Worm (Caenorhabditis elegans): Measurements from ENCODE around the gene fbxa-107.
A peak's percentile ranks its signal among the peaks of the same experiment; 100 is the strongest.

Gene fbxa-107

ce11 chrV:18164758-18165157, 41.0 kb downstream of the fbxa-107 start, which contains the start of gene C14A6.5:
Gene C14A6.5, minus strand, starts transcription at chrV:18164858.
- no peak for TF ChIP-seq F44E2.7 (GFP tag; IDR thresholded peaks at IDR 0.05)

DNA sequence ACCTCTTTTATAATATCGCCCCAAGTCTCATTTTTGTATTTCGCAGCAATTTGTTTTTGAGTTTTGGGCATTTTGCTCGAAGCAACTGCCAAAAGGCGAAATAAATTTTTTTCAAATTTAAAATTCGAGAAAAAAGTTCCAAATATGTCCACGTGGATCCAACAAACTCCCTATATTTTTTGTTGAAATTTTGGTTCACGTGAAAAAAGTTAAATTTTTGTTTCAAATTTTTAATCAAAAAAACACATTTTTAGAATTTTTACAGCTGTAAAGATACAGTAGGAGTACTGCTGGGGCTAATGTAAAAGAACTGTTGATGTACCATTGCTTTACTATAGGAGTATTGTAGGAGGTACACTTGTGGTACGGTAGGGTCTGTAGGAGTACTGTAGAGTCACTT, 43.4 kb downstream of the fbxa-107 start, which contains the start of gene C14A6.6:
C14A6.6 (minus strand) TSS at position 101 of the 400 bp plus-strand sequence.
- TF ChIP-seq attf-4 (tag; optimal IDR thresholded peaks at IDR 0.05) (no peak), unc-62 (GFP tag; optimal IDR thresholded peaks at IDR 0.05 in 1 of 2) (peak in 1 of 2 experiments; percentile 89), unc-62 (tag; optimal IDR thresholded peaks at IDR 0.05) (no peak)

DNA sequence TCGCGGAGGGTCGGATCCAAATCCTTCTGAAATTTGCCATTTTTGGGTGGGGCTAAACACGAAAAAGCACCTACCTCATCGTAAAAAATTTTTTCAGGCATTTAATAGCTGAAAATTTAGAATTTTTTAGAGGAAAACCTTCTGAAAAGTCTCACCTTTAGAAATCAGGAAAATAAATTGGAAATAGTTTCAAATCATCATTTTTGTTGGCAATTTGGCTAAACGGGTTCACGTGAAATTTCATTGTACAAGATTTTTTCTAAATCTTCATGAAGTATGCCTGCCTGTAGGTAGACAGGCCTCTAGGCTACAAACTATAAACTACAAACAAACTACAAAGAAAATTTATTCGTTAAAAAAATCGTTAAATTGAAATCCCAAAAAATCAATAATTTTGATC, 44.5 kb downstream of the fbxa-107 start, which contains the start of gene C14A6.7:
C14A6.7 (minus strand) TSS at position 101 of the 400 bp plus-strand sequence.
- TF ChIP-seq daf-12 (tag; optimal IDR thresholded peaks at IDR 0.05) (no peak), lin-29 (GFP tag; IDR thresholded peaks at IDR 0.05) (no peak), nhr-76 (tag; optimal IDR thresholded peaks at IDR 0.05) (no peak), lin-15B (tag; optimal IDR thresholded peaks at IDR 0.05) (no peak), gei-8 (GFP tag; optimal IDR thresholded peaks at IDR 0.05) (no peak), nhr-42 (GFP tag; IDR thresholded peaks at IDR 0.05) (no peak), mes-2 (tag; optimal IDR thresholded peaks at IDR 0.05; ENCODE audit: poor library complexity, severe bottlenecking) (no peak), madf-9 (GFP tag; conservative IDR thresholded peaks at IDR 0.05) (no peak), hmg-1.1 (GFP tag; IDR thresholded peaks at IDR 0.05) (no peak), daf-19 (GFP tag; conservative IDR thresholded peaks at IDR 0.05) (no peak), sdz-12 (GFP tag; optimal IDR thresholded peaks at IDR 0.05) (no peak), zfp-2 (tag; optimal IDR thresholded peaks at IDR 0.05) (no peak), F37D6.2 (tag; optimal IDR thresholded peaks at IDR 0.05) (no peak), Y75B8A.6 (GFP tag; IDR thresholded peaks at IDR 0.05) (no peak), ctbp-1 (GFP tag; IDR thresholded peaks at IDR 0.05) (no peak)

DNA sequence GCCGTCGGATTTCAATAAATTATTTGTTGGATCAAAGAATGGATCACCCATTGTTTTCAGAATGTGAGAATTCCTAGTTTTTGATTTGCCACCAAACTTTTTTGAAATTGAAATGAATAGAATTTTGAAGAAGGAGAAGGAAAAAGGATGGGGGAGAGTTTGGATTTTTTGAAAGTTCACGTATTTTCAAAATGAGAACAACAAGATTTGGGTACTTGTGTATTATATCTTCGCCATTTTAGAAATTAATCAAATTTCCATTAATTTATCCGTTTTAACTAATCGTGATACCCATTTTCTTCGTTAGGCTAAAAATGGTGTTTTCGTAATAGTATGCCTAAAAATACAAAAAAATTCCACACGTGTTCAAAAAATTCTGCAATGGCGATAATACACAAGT, 47.8 kb downstream of the fbxa-107 start, which contains the start of gene C14A6.8:
C14A6.8 (minus strand) TSS at position 101 of the 400 bp plus-strand sequence.
- TF ChIP-seq ztf-11 (tag; optimal IDR thresholded peaks at IDR 0.05) (no peak), snpc-4 (tag; optimal IDR thresholded peaks at IDR 0.05) (no peak), ceh-32 (tag; optimal IDR thresholded peaks at IDR 0.05; ENCODE audit: poor library complexity) (no peak), mxl-3 (GFP tag; optimal IDR thresholded peaks at IDR 0.05) (no peak), jun-1 (tag; optimal IDR thresholded peaks at IDR 0.05) (no peak), snpc-1.2 (GFP tag; IDR thresholded peaks at IDR 0.05) (no peak)
